Worm (Caenorhabditis elegans): ENCODE data around the gene R08D7.4.

DNA sequence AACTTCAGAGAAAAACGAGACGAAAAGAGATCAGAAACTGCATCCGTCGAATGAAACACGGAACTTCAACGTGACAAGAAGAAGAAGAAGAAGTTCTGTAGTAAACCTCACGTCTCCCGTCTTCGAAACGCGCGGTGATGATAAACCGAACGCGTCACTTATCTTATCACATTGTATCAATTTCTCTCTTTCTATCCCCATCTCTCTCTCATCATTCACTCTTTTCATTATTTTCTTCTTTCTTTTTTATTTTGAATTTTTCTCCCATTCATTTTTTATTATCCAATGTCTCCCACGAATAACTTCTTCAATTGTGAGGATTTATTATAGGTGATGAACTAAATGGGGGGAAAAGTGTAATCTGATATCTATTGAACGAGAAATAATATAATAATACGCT lies 15.2 kb downstream of the R08D7.4 start:
- TF ChIP-seq unc-62 (GFP tag; optimal IDR thresholded peaks at IDR 0.05) (no peak), nhr-77 (tag; optimal IDR thresholded peaks at IDR 0.05) (no peak), elt-1 (tag; optimal IDR thresholded peaks at IDR 0.05) (no peak), C34F6.9 (tag; optimal IDR thresholded peaks at IDR 0.05) (peak; percentile 38), unc-39 (tag; optimal IDR thresholded peaks at IDR 0.05) (no peak), ceh-82 (tag; optimal IDR thresholded peaks at IDR 0.05) (no peak), lsy-2 (tag; optimal IDR thresholded peaks at IDR 0.05) (peak in 1 of 2 experiments; percentile 38), ceh-16 (tag; optimal IDR thresholded peaks at IDR 0.05) (no peak), blmp-1 (tag; optimal IDR thresholded peaks at IDR 0.05; ENCODE audit: insufficient read depth) (peak; percentile 78), lin-39 (tag; optimal IDR thresholded peaks at IDR 0.05) (no peak), sma-9 (GFP tag; optimal IDR thresholded peaks at IDR 0.05) (peak; percentile 60), sma-9 (tag; optimal IDR thresholded peaks at IDR 0.05) (no peak), peb-1 (tag; optimal IDR thresholded peaks at IDR 0.05) (no peak), snpc-4 (tag; optimal IDR thresholded peaks at IDR 0.05) (no peak)
